Fruit fly (Drosophila melanogaster): Measurements from ENCODE around the gene Nf-YB.
A peak's percentile ranks its signal among the peaks of the same experiment; 100 is the strongest.

Nf-YB gene

DNA sequence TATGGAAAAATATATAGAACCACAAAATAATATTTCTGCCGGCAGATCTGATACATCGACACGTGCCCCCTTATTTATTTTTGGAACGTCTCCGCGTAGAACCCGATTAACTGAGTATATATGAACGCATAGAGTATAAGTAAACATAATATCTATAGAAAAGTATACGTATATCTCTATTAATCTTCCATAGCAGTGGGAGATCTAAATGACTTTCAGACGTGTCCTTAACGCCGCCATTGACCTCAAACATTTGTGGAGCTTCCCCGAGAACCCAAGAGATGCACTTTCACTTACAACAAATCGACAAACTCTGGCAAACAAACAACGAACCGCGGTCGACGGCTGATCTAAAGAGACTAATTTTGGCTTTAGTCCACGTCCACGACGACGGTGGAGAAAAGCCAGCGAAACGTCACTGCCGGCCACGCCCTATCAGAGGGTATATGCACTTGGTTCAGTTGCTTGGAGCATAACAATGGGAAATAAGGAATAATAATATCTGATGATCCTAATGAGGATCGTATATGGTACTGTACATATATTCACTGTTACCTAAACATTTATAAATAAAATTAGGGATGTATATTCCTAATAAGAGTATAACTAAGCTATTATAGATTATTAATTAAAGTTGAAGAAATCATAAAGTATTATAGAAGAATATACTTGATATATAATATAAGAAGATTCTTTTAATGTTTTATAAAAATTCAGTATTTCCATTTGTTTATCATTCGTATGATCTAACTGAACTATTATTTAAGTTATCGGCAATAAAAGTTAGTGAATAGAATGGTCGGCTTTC is 28.1 kb downstream of the Nf-YB start, which contains the start of gene fbp (continued):
- TF ChIP-seq chinmo (GFP tag; IDR thresholded peaks at IDR 0.05; ENCODE audit: partially characterized antibody) (peak; percentile 58; the same call in 2 of the 4 replicates), dysf (GFP tag; IDR thresholded peaks at IDR 0.05) (peak; percentile 61; the same call in 2 of the 3 replicates), CG18599 (GFP tag; optimal IDR thresholded peaks at IDR 0.05) (peak; percentile 64), cwo (GFP tag; optimal IDR thresholded peaks at IDR 0.05) (peak; percentile 41), crp (GFP tag; optimal IDR thresholded peaks at IDR 0.05) (peak in 1 of 2 experiments; percentile 26), peb (GFP tag; IDR thresholded peaks at IDR 0.05) (no peak), Doc2 (GFP tag; IDR thresholded peaks at IDR 0.05) (no peak), CG6683 (GFP tag; optimal IDR thresholded peaks at IDR 0.05) (peak; percentile 10), ro (GFP tag; IDR thresholded peaks at IDR 0.05) (no peak), mam (GFP tag; optimal IDR thresholded peaks at IDR 0.05) (peak; percentile 45), CG7372 (GFP tag; IDR thresholded peaks at IDR 0.05) (no peak), CG2199 (GFP tag; IDR thresholded peaks at IDR 0.05) (0 out of 3 replicates have a peak, but pooled peaks have one; percentile 19), CG9817 (tag; optimal IDR thresholded peaks at IDR 0.05) (peak; percentile 31), CG9932 (GFP tag; IDR thresholded peaks at IDR 0.05) (peak; percentile 65), pita (GFP tag; optimal IDR thresholded peaks at IDR 0.05) (no peak), Xrp1 (GFP tag; IDR thresholded peaks at IDR 0.05) (peak; percentile 30; the same call in 1 of the 2 replicates), eyg (GFP tag; optimal IDR thresholded peaks at IDR 0.05) (no peak), ttk (GFP tag; IDR thresholded peaks at IDR 0.05) (no peak; the same call in 1 of the 2 replicates), Optix (GFP tag; IDR thresholded peaks at IDR 0.05) (no peak), Xbp1 (GFP tag; optimal IDR thresholded peaks at IDR 0.05) (peak; percentile 70), Ada2b (GFP tag; IDR thresholded peaks at IDR 0.05) (peak; percentile 19; the same call in 1 of the 2 replicates), ara (GFP tag; IDR thresholded peaks at IDR 0.05) (no peak), CG12769 (tag; optimal IDR thresholded peaks at IDR 0.05) (peak; percentile 46), cg (GFP tag; optimal IDR thresholded peaks at IDR 0.05) (no peak), CG30403 (GFP tag; optimal IDR thresholded peaks at IDR 0.05) (peak; percentile 85), CHES-1-like (GFP tag; optimal IDR thresholded peaks at IDR 0.05) (peak; percentile 11), CG7745 (tag; optimal IDR thresholded peaks at IDR 0.05) (no peak), Adf1 (GFP tag; IDR thresholded peaks at IDR 0.05) (no peak; the same call in 1 of the 2 replicates), p53 (GFP tag; optimal IDR thresholded peaks at IDR 0.05) (no peak), Myb (GFP tag; optimal IDR thresholded peaks at IDR 0.05) (no peak), dan (GFP tag; IDR thresholded peaks at IDR 0.05) (no peak), ase (GFP tag; IDR thresholded peaks at IDR 0.05) (peak; percentile 34; the same call in 1 of the 3 replicates), odd (GFP tag; optimal IDR thresholded peaks at IDR 0.05) (peak; percentile 76), esg (GFP tag; conservative IDR thresholded peaks at IDR 0.05) (no peak), ems (GFP tag; optimal IDR thresholded peaks at IDR 0.05) (peak; percentile 36), CG10979 (tag; optimal IDR thresholded peaks at IDR 0.05) (peak; percentile 69), ken (GFP tag; IDR thresholded peaks at IDR 0.05) (0 out of 3 replicates have a peak, but pooled peaks have one; percentile 14), CG6689 (GFP tag; IDR thresholded peaks at IDR 0.05) (peak; percentile 53; the same call in 1 of the 2 replicates), toy (GFP tag; IDR thresholded peaks at IDR 0.05) (no peak), ash1 (GFP tag; optimal IDR thresholded peaks at IDR 0.05) (no peak), CG13287 (GFP tag; IDR thresholded peaks at IDR 0.05; ENCODE audit: partially characterized antibody) (no peak), sna (GFP tag; IDR thresholded peaks at IDR 0.05; ENCODE audit: partially characterized antibody) (no peak), CG2712 (tag; optimal IDR thresholded peaks at IDR 0.05) (peak; percentile 78), prd (optimal IDR thresholded peaks at IDR 0.05) (no peak), prd (GFP tag; IDR thresholded peaks at IDR 0.05) (peak; percentile 69), CkIIα-i1 (GFP tag; IDR thresholded peaks at IDR 0.05) (no peak), CG12659 (GFP tag; optimal IDR thresholded peaks at IDR 0.05) (peak; percentile 82), CG4424 (GFP tag; optimal IDR thresholded peaks at IDR 0.05) (peak; percentile 66), nau (GFP tag; optimal IDR thresholded peaks at IDR 0.05) (peak; percentile 52)
